Worm (Caenorhabditis elegans): ENCODE results near the gene clec-26.

DNA sequence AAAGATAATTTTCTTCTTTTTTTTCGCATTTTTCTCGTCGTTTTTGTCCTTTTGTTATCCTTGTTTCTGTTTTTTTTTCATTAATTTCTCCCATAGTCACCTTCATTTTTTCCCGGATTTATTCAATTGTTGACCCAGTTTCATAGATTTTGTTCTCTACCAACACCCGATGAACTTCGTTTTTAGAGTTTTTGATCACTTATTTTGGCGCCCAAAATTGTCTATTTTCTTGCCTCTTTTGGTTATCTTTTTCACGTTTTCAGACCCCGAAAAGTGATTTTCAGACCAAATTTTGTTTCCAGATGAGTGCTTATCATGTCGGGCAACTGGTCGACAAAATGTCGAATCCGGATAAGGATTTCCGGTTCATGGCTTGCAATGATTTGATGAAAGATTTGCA is 45.8 kb upstream of the clec-26 start, which contains the start of gene cand-1:
- TF ChIP-seq tra-4 (tag; optimal IDR thresholded peaks at IDR 0.05) (no peak), F13C5.2 (tag; optimal IDR thresholded peaks at IDR 0.05) (no peak), ama-1 (optimal IDR thresholded peaks at IDR 0.05) (no peak), ceh-13 (GFP tag; optimal IDR thresholded peaks at IDR 0.05) (no peak), scrt-1 (GFP tag; IDR thresholded peaks at IDR 0.05) (no peak), flt-1 (GFP tag; IDR thresholded peaks at IDR 0.05) (no peak), hnd-1 (tag; optimal IDR thresholded peaks at IDR 0.05) (no peak), ceh-36 (tag; optimal IDR thresholded peaks at IDR 0.05) (no peak), hmg-4 (GFP tag; optimal IDR thresholded peaks at IDR 0.05) (no peak), B0310.2 (tag; optimal IDR thresholded peaks at IDR 0.05) (no peak), ets-7 (tag; optimal IDR thresholded peaks at IDR 0.05) (no peak), tbx-11 (GFP tag; IDR thresholded peaks at IDR 0.05) (no peak)

Data from whole organism, early embryonic.